Worm (Caenorhabditis elegans): ENCODE measurements around the gene tbc-9.
"Not testable (repeated sequence)": the region's sequence is repeated elsewhere in the genome, so short reads cannot be mapped to it uniquely, and the experiment has no call there.

tbc-9 gene

ce11 chrIV:13445275-13445674 is 57.4 kb downstream of the tbc-9 start, which contains the start of gene mam-3:
TSS of gene mam-3 (minus strand) at chrIV:13445375.
- TF ChIP-seq ahr-1 (tag; optimal IDR thresholded peaks at IDR 0.05) (no peak), ceh-18 (tag; optimal IDR thresholded peaks at IDR 0.05) (no peak), sox-2 (GFP tag; IDR thresholded peaks at IDR 0.05) (no peak), fkh-6 (tag; optimal IDR thresholded peaks at IDR 0.05) (no peak), T23F11.4 (GFP tag; optimal IDR thresholded peaks at IDR 0.05) (no peak), fkh-10 (GFP tag; optimal IDR thresholded peaks at IDR 0.05) (no peak)

DNA sequence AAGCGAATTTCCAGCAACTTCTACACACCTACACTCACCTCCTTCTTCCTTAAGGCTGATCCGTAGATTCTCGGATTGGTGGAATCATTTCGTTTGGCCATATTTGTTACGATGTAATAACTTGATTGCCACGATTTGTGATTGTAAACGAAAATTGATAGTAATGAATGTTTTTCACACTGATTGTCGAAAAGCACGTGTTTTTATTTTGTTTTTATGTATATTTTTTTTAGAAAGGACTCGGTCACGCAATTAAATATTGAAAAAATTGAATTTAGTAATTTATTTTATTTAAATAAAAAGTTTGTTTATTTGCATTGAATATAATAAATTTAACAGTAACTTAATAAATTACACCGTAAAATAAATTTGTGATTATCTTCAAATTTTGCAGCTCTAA is 68.8 kb downstream of the tbc-9 start, which contains the start of gene K09B11.5:
Gene K09B11.5 (minus strand): TSS at position 101 of the 400 bp plus-strand sequence.
- TF ChIP-seq hlh-15, ceh-22, fkh-6 (tag; optimal IDR thresholded peaks at IDR 0.05): not testable (repeated sequence)

- no peak for TF ChIP-seq ceh-9 (tag; optimal IDR thresholded peaks at IDR 0.05)
- TF ChIP-seq pros-1 (tag; optimal IDR thresholded peaks at IDR 0.05) = no peak
- TF ChIP-seq ets-4 (tag; optimal IDR thresholded peaks at IDR 0.05) = no peak
- TF ChIP-seq pat-9 (tag; optimal IDR thresholded peaks at IDR 0.05) = no peak
- no peak for TF ChIP-seq ref-2 (tag; optimal IDR thresholded peaks at IDR 0.05)
- TF ChIP-seq hlh-6 (tag; optimal IDR thresholded peaks at IDR 0.05) = no peak
- no peak for TF ChIP-seq nhr-232 (tag; optimal IDR thresholded peaks at IDR 0.05)
- TF ChIP-seq ama-1 (optimal IDR thresholded peaks at IDR 0.05) = no peak
These were observed 73.4 kb downstream of the tbc-9 start, which contains the start of gene K09B11.4 for ce11 chrIV:13429240-13429639. TSS of gene K09B11.4 (plus strand) at chrIV:13429540.
